Worm (Caenorhabditis elegans) whole organism, mixed stage, embryonic: ENCODE data around the gene ttc-17.

ENCODE experiments used
- M03D4.4 ChIP-seq: sonication (generic microtip); optimal IDR thresholded peaks from 2 replicates; lab custom pipeline; 2017; ENCODE audit warnings: mild to moderate bottlenecking, missing genetic modification characterization, missing compliant biosample characterization
- blmp-1 ChIP-seq: fragments of 150-350 bp; optimal IDR thresholded peaks from 2 replicates; lab custom pipeline; 2014; ENCODE audit warnings: missing biosample characterization, missing genetic modification characterization
- cnd-1 ChIP-seq: fragments of 200-800 bp; sonication (Bioruptor generic); optimal IDR thresholded peaks from 2 replicates; lab custom pipeline; 2018; ENCODE audit warnings: mild to moderate bottlenecking, missing genetic modification characterization, missing compliant biosample characterization
- elt-3 ChIP-seq: fragments of 150-350 bp; optimal IDR thresholded peaks from 2 replicates; lab custom pipeline; 2014; ENCODE audit warnings: missing biosample characterization, missing genetic modification characterization
- ham-2 ChIP-seq: fragments of 200-800 bp; sonication (Bioruptor generic); optimal IDR thresholded peaks from 2 replicates; lab custom pipeline; 2018; ENCODE audit warnings: mild to moderate bottlenecking, missing genetic modification characterization, missing compliant biosample characterization
- mep-1 ChIP-seq: fragments of 150-350 bp; optimal IDR thresholded peaks from 2 replicates; lab custom pipeline; 2017; ENCODE audit warnings: missing biosample characterization, missing genetic modification reagents, missing genetic modification characterization, inconsistent platforms
- nhr-237 ChIP-seq: fragments of 150-350 bp; optimal IDR thresholded peaks from 2 replicates; lab custom pipeline; 2014; ENCODE audit warnings: missing biosample characterization, missing genetic modification characterization
- nhr-28 ChIP-seq: fragments of 150-350 bp; optimal IDR thresholded peaks from 2 replicates; lab custom pipeline; 2014; ENCODE audit warnings: missing biosample characterization, missing genetic modification characterization
- pha-4 ChIP-seq: fragments of 150-350 bp; optimal IDR thresholded peaks from 2 replicates; lab custom pipeline; 2018; ENCODE audit warnings: missing biosample characterization, missing genetic modification reagents, missing genetic modification characterization
- snpc-4 ChIP-seq: fragments of 150-350 bp; optimal IDR thresholded peaks from 2 replicates; lab custom pipeline; 2014; ENCODE audit warnings: missing biosample characterization, missing genetic modification characterization
- zip-8 ChIP-seq: fragments of 150-350 bp; optimal IDR thresholded peaks from 2 replicates; lab custom pipeline; 2014; ENCODE audit warnings: missing biosample characterization, missing genetic modification characterization
- ztf-11 ChIP-seq: fragments of 150-350 bp; optimal IDR thresholded peaks from 2 replicates; lab custom pipeline; 2014; ENCODE audit warnings: missing biosample characterization, missing genetic modification characterization

DNA sequence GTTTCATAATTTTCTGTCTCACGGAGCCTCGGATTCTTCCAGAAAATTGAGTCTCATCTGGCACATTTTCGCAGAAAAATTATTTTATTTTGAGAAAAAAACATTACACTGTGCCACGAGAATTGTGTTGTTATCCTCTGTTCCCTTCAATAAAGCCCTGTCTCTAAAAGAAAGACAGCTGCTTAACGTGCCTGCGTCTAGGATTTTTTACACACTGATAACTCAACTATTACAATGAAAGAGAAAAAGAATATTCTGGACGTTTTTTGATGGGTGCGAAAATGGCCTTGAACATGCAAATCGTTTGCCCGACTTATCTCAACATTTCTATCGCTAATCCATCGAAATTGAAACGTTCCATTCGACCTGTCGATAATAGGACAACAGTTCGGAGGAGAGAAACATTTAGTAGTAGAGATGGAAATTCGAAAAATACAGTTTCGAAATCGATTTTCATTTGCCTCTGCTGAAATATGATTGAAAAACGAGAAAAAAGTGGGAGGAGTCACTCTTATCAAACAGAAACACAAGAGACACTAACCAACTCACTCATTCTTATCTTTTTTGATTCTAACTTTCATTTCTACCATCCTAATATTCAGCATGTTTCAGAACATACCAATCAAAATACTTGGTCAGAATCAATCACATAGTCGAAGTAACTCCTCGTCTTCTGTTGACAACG is 19.9 kb upstream of the ttc-17 start:
- TF ChIP-seq blmp-1 (tag; lab: Kevin White, UChicago) (no peak), zip-8 (tag; lab: Kevin White, UChicago) (no peak), nhr-237 (tag; lab: Kevin White, UChicago) (no peak), ztf-11 (tag; lab: Kevin White, UChicago) (no peak), ham-2 (GFP tag; lab: Kevin White, UChicago) (no peak), cnd-1 (tag; lab: Kevin White, UChicago) (no peak), pha-4 (tag; lab: Kevin White, UChicago) (no peak), snpc-4 (tag; lab: Kevin White, UChicago) (no peak), mep-1 (no peak), nhr-28 (tag; lab: Kevin White, UChicago) (no peak), elt-3 (tag; lab: Kevin White, UChicago) (no peak), M03D4.4 (no peak)
